Worm (Caenorhabditis elegans): ENCODE results near the gene adr-2.

Gene adr-2

ce11 chrIII:7275296-7275695 is 42.6 kb upstream of the adr-2 start, which contains the start of gene psd-1:
Gene psd-1, minus strand, starts transcription at chrIII:7275396.
- TF ChIP-seq C16A3.4 (tag; optimal IDR thresholded peaks at IDR 0.05), result no peak

ce11 chrIII:7273718-7274117 is 41.0 kb upstream of the adr-2 start:
- TF ChIP-seq elt-2 (tag; optimal IDR thresholded peaks at IDR 0.05), result no peak
- TF ChIP-seq ceh-88 (GFP tag; IDR thresholded peaks at IDR 0.05), result no peak
- no peak for TF ChIP-seq sup-37 (GFP tag; optimal IDR thresholded peaks at IDR 0.05)
- TF ChIP-seq fos-1 (tag; optimal IDR thresholded peaks at IDR 0.05), result no peak
- TF ChIP-seq C04F5.9 (tag; optimal IDR thresholded peaks at IDR 0.05), result no peak
- peak; percentile 34 for TF ChIP-seq snu-23 (GFP tag; optimal IDR thresholded peaks at IDR 0.05)
- TF ChIP-seq aha-1 (tag; optimal IDR thresholded peaks at IDR 0.05), result no peak
- TF ChIP-seq nhr-12 (tag; optimal IDR thresholded peaks at IDR 0.05), result no peak
- TF ChIP-seq dpl-1 (GFP tag; optimal IDR thresholded peaks at IDR 0.05), result no peak
- TF ChIP-seq efl-3 (GFP tag; optimal IDR thresholded peaks at IDR 0.05), result no peak
- peak; percentile 82 for TF ChIP-seq nhr-85 (tag)
- no peak for TF ChIP-seq sptf-1 (tag; optimal IDR thresholded peaks at IDR 0.05)
- TF ChIP-seq unc-98 (GFP tag; IDR thresholded peaks at IDR 0.05), result no peak
- peak; percentile 64 for TF ChIP-seq unc-130 (tag; optimal IDR thresholded peaks at IDR 0.05)
- no peak for TF ChIP-seq rnt-1 (tag; optimal IDR thresholded peaks at IDR 0.05)
- TF ChIP-seq hlh-4 (tag; optimal IDR thresholded peaks at IDR 0.05), result no peak
- TF ChIP-seq sox-4 (tag; optimal IDR thresholded peaks at IDR 0.05), result no peak
- TF ChIP-seq lin-39 (tag; optimal IDR thresholded peaks at IDR 0.05), result no peak
- 0 out of 2 replicates have a peak, but pooled peaks have one; percentile 28 for TF ChIP-seq nhr-19 (GFP tag; conservative IDR thresholded peaks at IDR 0.05)
- TF ChIP-seq egl-13 (tag; optimal IDR thresholded peaks at IDR 0.05), result no peak
- TF ChIP-seq tbx-2 (tag; optimal IDR thresholded peaks at IDR 0.05), result peak; percentile 38
- TF ChIP-seq pqm-1 (tag; optimal IDR thresholded peaks at IDR 0.05), result no peak
- peak; percentile 12 for TF ChIP-seq nhr-47 (tag; optimal IDR thresholded peaks at IDR 0.05)
- TF ChIP-seq zag-1 (tag; optimal IDR thresholded peaks at IDR 0.05), result no peak
- TF ChIP-seq ztf-11 (tag; optimal IDR thresholded peaks at IDR 0.05), result no peak
- TF ChIP-seq fkh-10 (GFP tag; optimal IDR thresholded peaks at IDR 0.05), result no peak
- TF ChIP-seq ets-5 (GFP tag; IDR thresholded peaks at IDR 0.05), result no peak
- no peak for TF ChIP-seq hlh-17 (GFP tag; optimal IDR thresholded peaks at IDR 0.05; ENCODE audit: borderline replicate concordance)
- TF ChIP-seq ceh-90 (tag; optimal IDR thresholded peaks at IDR 0.05), result no peak
- no peak for TF ChIP-seq pax-3 (tag; optimal IDR thresholded peaks at IDR 0.05)
- TF ChIP-seq blmp-1 (tag; optimal IDR thresholded peaks at IDR 0.05), result peak; percentile 56
- TF ChIP-seq xbp-1 (tag; optimal IDR thresholded peaks at IDR 0.05), result no peak
- no peak for TF ChIP-seq ztf-4 (tag; optimal IDR thresholded peaks at IDR 0.05)
- no peak for TF ChIP-seq dsc-1 (tag; optimal IDR thresholded peaks at IDR 0.05)
- TF ChIP-seq lin-15B (tag; optimal IDR thresholded peaks at IDR 0.05), result no peak
- TF ChIP-seq ceh-8 (GFP tag; optimal IDR thresholded peaks at IDR 0.05), result no peak
- 0 out of 2 replicates have a peak, but pooled peaks have one; percentile 28 for TF ChIP-seq grh-1 (GFP tag; IDR thresholded peaks at IDR 0.05)
- no peak for TF ChIP-seq lir-3 (tag; optimal IDR thresholded peaks at IDR 0.05; ENCODE audit: poor library complexity)
- TF ChIP-seq nhr-84 (tag; optimal IDR thresholded peaks at IDR 0.05), result no peak
- no peak for TF ChIP-seq snpc-4 (tag; optimal IDR thresholded peaks at IDR 0.05)
- peak; percentile 55 for TF ChIP-seq lin-14 (GFP tag; optimal IDR thresholded peaks at IDR 0.05)
- TF ChIP-seq mep-1 (tag; optimal IDR thresholded peaks at IDR 0.05), result peak; percentile 35
- no peak for TF ChIP-seq lin-13 (GFP tag; optimal IDR thresholded peaks at IDR 0.05)
- TF ChIP-seq jun-1 (tag; optimal IDR thresholded peaks at IDR 0.05), result no peak
- TF ChIP-seq mef-2 (tag; optimal IDR thresholded peaks at IDR 0.05), result no peak
- TF ChIP-seq swsn-7 (tag; optimal IDR thresholded peaks at IDR 0.05), result no peak
- no peak for TF ChIP-seq nhr-11 (tag; optimal IDR thresholded peaks at IDR 0.05)
- no peak for TF ChIP-seq tlp-1 (tag; optimal IDR thresholded peaks at IDR 0.05)
- no peak for TF ChIP-seq zip-4 (GFP tag; optimal IDR thresholded peaks at IDR 0.05)
- TF ChIP-seq ceh-63 (GFP tag; optimal IDR thresholded peaks at IDR 0.05), result no peak
- no peak for TF ChIP-seq vab-15 (tag; optimal IDR thresholded peaks at IDR 0.05)
